Worm (Caenorhabditis elegans) whole organism, early embryonic: ENCODE results near the gene Y55B1AR.4.

Source experiments
- B0310.2 ChIP-seq: sonication (generic microtip); optimal IDR thresholded peaks from 2 replicates; lab custom pipeline; 2016; ENCODE audit warnings: mild to moderate bottlenecking, missing genetic modification characterization, missing compliant biosample characterization
- aly-1 ChIP-seq: sonication (generic microtip); optimal IDR thresholded peaks from 2 replicates; lab custom pipeline; 2016; ENCODE audit warnings: missing genetic modification characterization, missing compliant biosample characterization
- ama-1 ChIP-seq: fragments of 150-350 bp; optimal IDR thresholded peaks from 2 replicates; lab custom pipeline; 2014
- ceh-13 ChIP-seq: fragments of 200-800 bp; sonication (Bioruptor generic); optimal IDR thresholded peaks from 2 replicates; lab custom pipeline; 2018; ENCODE audit warnings: mild to moderate bottlenecking, missing genetic modification characterization, missing compliant biosample characterization
- ets-7 ChIP-seq: sonication (generic microtip); optimal IDR thresholded peaks from 2 replicates; lab custom pipeline; 2016; ENCODE audit warnings: missing genotype, missing genetic modification characterization, missing compliant biosample characterization
- hmbx-1 ChIP-seq: sonication (generic microtip); optimal IDR thresholded peaks from 2 replicates; lab custom pipeline; 2016; ENCODE audit warnings: mild to moderate bottlenecking, missing genetic modification characterization, missing compliant biosample characterization
- hnd-1 ChIP-seq: sonication (generic microtip); optimal IDR thresholded peaks from 2 replicates; lab custom pipeline; 2016; ENCODE audit warnings: missing genetic modification characterization, missing compliant biosample characterization
- sea-1 ChIP-seq: fragments of 200-800 bp; sonication (Bioruptor generic); conservative IDR thresholded peaks from 2 replicates; pipeline ENCODE4 v1.3.6; 2022; ENCODE audit warnings: missing genetic modification characterization, missing compliant biosample characterization
- tbx-37 ChIP-seq: fragments of 200-800 bp; sonication (Bioruptor generic); conservative IDR thresholded peaks from 2 replicates; pipeline ENCODE4 v1.3.6; 2022; ENCODE audit warnings: missing genetic modification reagents, missing genetic modification characterization, missing compliant biosample characterization

DNA sequence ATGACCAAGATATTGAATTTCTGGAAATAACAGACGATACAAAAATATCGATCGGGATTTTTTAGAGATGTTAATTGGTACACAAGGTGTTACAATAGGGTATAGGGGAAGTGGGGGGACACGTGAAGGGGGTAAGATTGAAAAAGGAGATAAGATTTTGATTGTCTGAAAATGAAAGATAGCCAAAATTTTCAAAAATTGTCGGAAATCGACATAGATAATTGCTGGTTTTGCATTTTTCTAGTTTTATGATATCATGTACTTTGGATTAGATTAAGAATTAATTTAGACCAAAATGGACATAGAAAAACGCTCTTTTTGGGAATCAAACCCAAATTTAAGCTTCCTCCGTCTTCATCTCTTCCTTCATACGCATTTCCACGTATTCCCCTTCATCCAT lies 22.5 kb upstream of the Y55B1AR.4 start, which contains the start of gene T19C3.5:
- TF ChIP-seq tbx-37 (GFP tag; lab: Robert Waterston, UW) (no peak), ceh-13 (no peak), aly-1 (no peak), ama-1 (lab: Kevin White, UChicago) (no peak), hnd-1 (no peak), hmbx-1 (no peak), ets-7 (tag; lab: Kevin White, UChicago) (no peak), sea-1 (GFP tag; lab: Robert Waterston, UW) (no peak), B0310.2 (no peak)
